Fruit fly (Drosophila melanogaster) whole organism, embryonic: ENCODE data around the gene eEF1delta.

Experiments
- CG10366 ChIP-seq: fragments of 200-800 bp; sonication (Bioruptor generic); IDR thresholded peaks from 2 replicates; pipeline ENCODE4 v1.3.6; 2022; ENCODE audit warnings: missing biosample characterization, missing genetic modification characterization
- CG10462 ChIP-seq: fragments of 200-800 bp; sonication (Bioruptor generic); optimal IDR thresholded peaks from 2 replicates; lab custom pipeline; 2016; ENCODE audit warnings: missing biosample characterization, missing genetic modification characterization
- CG12299 ChIP-seq: fragments of 200-800 bp; sonication (Bioruptor generic); optimal IDR thresholded peaks from 2 replicates; lab custom pipeline; 2018; ENCODE audit warnings: missing biosample characterization, mild to moderate bottlenecking, missing genetic modification characterization
- CG12391 ChIP-seq: fragments of 200-800 bp; sonication (Bioruptor generic); optimal IDR thresholded peaks from 3 replicates; lab custom pipeline; 2018; ENCODE audit warnings: missing biosample characterization, mild to moderate bottlenecking, missing genetic modification characterization, moderate library complexity
- CG12659 ChIP-seq: fragments of 200-800 bp; sonication (Bioruptor generic); optimal IDR thresholded peaks from 3 replicates; lab custom pipeline; 2017; ENCODE audit warnings: mild to moderate bottlenecking, missing biosample characterization, missing genetic modification reagents, missing genetic modification characterization
- CG13424 ChIP-seq: fragments of 200-800 bp; sonication (Bioruptor generic); optimal IDR thresholded peaks from 2 replicates; lab custom pipeline; 2019; ENCODE audit warnings: missing biosample characterization, mild to moderate bottlenecking, missing genetic modification characterization, moderate library complexity
- CG13775 ChIP-seq: fragments of 200-800 bp; sonication (Bioruptor generic); optimal IDR thresholded peaks from 3 replicates; lab custom pipeline; 2017; ENCODE audit warnings: missing biosample characterization, mild to moderate bottlenecking, missing genetic modification characterization
- CG1603 ChIP-seq: fragments of 200-800 bp; sonication (Bioruptor generic); optimal IDR thresholded peaks from 2 replicates; lab custom pipeline; 2019; ENCODE audit warnings: missing biosample characterization, mild to moderate bottlenecking, missing genetic modification characterization, moderate library complexity
- CG17568 ChIP-seq: fragments of 200-800 bp; sonication (Bioruptor generic); optimal IDR thresholded peaks from 2 replicates; lab custom pipeline; 2018; ENCODE audit warnings: missing biosample characterization, mild to moderate bottlenecking, missing genetic modification characterization, moderate library complexity
- CG18476 ChIP-seq: fragments of 200-800 bp; sonication (Bioruptor generic); optimal IDR thresholded peaks from 2 replicates; lab custom pipeline; 2016; ENCODE audit warnings: missing biosample characterization, mild to moderate bottlenecking, missing genetic modification characterization
- CG2120 ChIP-seq: fragments of 200-800 bp; sonication (Bioruptor generic); optimal IDR thresholded peaks from 3 replicates; lab custom pipeline; 2016; ENCODE audit warnings: missing biosample characterization, missing genetic modification characterization
- CG2889 ChIP-seq: fragments of 200-800 bp; sonication (Bioruptor generic); IDR thresholded peaks from 3 replicates; pipeline ENCODE4 v1.3.6; 2022; ENCODE audit warnings: missing biosample characterization, missing genetic modification characterization
- CG3163 ChIP-seq: fragments of 200-800 bp; sonication (Bioruptor generic); optimal IDR thresholded peaks from 3 replicates; lab custom pipeline; 2016; ENCODE audit warnings: missing biosample characterization, missing genetic modification characterization
- CG4282 ChIP-seq: fragments of 200-800 bp; sonication (Bioruptor generic); optimal IDR thresholded peaks from 2 replicates; lab custom pipeline; 2016; ENCODE audit warnings: missing biosample characterization, missing genetic modification characterization
- CG4730 ChIP-seq: fragments of 200-800 bp; sonication (Bioruptor generic); IDR thresholded peaks from 2 replicates; pipeline ENCODE4 v1.3.6; 2022; ENCODE audit warnings: missing biosample characterization, missing genetic modification characterization
- CG6175 ChIP-seq: fragments of 200-800 bp; sonication (Bioruptor generic); IDR thresholded peaks from 3 replicates; pipeline ENCODE4 v1.3.6; 2022; ENCODE audit warnings: missing biosample characterization, missing genetic modification characterization
- CG6654 ChIP-seq: fragments of 200-800 bp; sonication (Bioruptor generic); optimal IDR thresholded peaks from 2 replicates; lab custom pipeline; 2017; ENCODE audit warnings: missing biosample characterization, mild to moderate bottlenecking, missing genetic modification characterization
- CG6813 ChIP-seq: fragments of 200-800 bp; sonication (Bioruptor generic); optimal IDR thresholded peaks from 2 replicates; lab custom pipeline; 2017; ENCODE audit warnings: missing biosample characterization, missing genetic modification characterization, mild to moderate bottlenecking, moderate library complexity, missing genetic modification reagents
- CG8089 ChIP-seq: fragments of 200-800 bp; sonication (Bioruptor generic); optimal IDR thresholded peaks from 3 replicates; lab custom pipeline; 2016; ENCODE audit warnings: missing biosample characterization, missing genetic modification characterization
- Dll ChIP-seq: fragments of 200-800 bp; sonication (Bioruptor generic); IDR thresholded peaks from 4 replicates; pipeline ENCODE4 v1.3.6; 2022; ENCODE audit warnings: missing biosample characterization, missing genetic modification characterization; ENCODE audit not compliant: partially characterized antibody
- Dref ChIP-seq: fragments of 200-800 bp; sonication (Bioruptor generic); IDR thresholded peaks from 2 replicates; pipeline ENCODE4 v1.3.6; 2022; ENCODE audit warnings: missing biosample characterization, missing genetic modification characterization
- Elba2 ChIP-seq: fragments of 200-800 bp; sonication (Bioruptor generic); optimal IDR thresholded peaks from 3 replicates; lab custom pipeline; 2016; ENCODE audit warnings: missing biosample characterization, missing genetic modification characterization
- HLH4C ChIP-seq: fragments of 200-800 bp; sonication (Bioruptor generic); IDR thresholded peaks from 3 replicates; pipeline ENCODE4 v1.3.6; 2022; ENCODE audit warnings: missing biosample characterization, missing genetic modification characterization; ENCODE audit not compliant: partially characterized antibody
- HmgZ ChIP-seq: fragments of 200-800 bp; sonication (Bioruptor generic); optimal IDR thresholded peaks from 2 replicates; lab custom pipeline; 2018; ENCODE audit warnings: missing biosample characterization, mild to moderate bottlenecking, missing genetic modification characterization
- Hmx ChIP-seq: fragments of 200-800 bp; sonication (Bioruptor generic); optimal IDR thresholded peaks from 2 replicates; lab custom pipeline; 2016; ENCODE audit warnings: missing biosample characterization, missing genetic modification characterization
- Hsf ChIP-seq: fragments of 200-800 bp; sonication (Bioruptor generic); optimal IDR thresholded peaks from 3 replicates; lab custom pipeline; 2016; ENCODE audit warnings: missing biosample characterization, missing genetic modification characterization
- MBD-R2 ChIP-seq: fragments of 200-800 bp; sonication (Bioruptor generic); IDR thresholded peaks from 2 replicates; pipeline ENCODE4 v1.3.6; 2022; ENCODE audit warnings: missing biosample characterization, missing genetic modification characterization
- NC2β ChIP-seq: fragments of 200-800 bp; sonication (Bioruptor generic); optimal IDR thresholded peaks from 2 replicates; lab custom pipeline; 2016; ENCODE audit warnings: missing biosample characterization, missing genetic modification characterization
- PHDP ChIP-seq: fragments of 200-800 bp; sonication (Bioruptor generic); optimal IDR thresholded peaks from 3 replicates; lab custom pipeline; 2018; ENCODE audit warnings: missing biosample characterization, mild to moderate bottlenecking, missing genetic modification characterization, moderate library complexity
- Six4 ChIP-seq: fragments of 200-800 bp; sonication (Bioruptor generic); optimal IDR thresholded peaks from 2 replicates; lab custom pipeline; 2016; ENCODE audit warnings: missing biosample characterization, missing genetic modification characterization
- Sry-δ ChIP-seq: fragments of 200-800 bp; sonication (Bioruptor generic); optimal IDR thresholded peaks from 2 replicates; lab custom pipeline; 2016; ENCODE audit warnings: missing biosample characterization, missing genetic modification characterization
- YL-1 ChIP-seq: fragments of 200-800 bp; sonication (Bioruptor generic); optimal IDR thresholded peaks from 3 replicates; lab custom pipeline; 2017; ENCODE audit warnings: missing biosample characterization, mild to moderate bottlenecking, missing genetic modification characterization
- amos ChIP-seq: fragments of 200-800 bp; sonication (Bioruptor generic); IDR thresholded peaks from 2 replicates; pipeline ENCODE4 v1.3.6; 2022; ENCODE audit warnings: missing biosample characterization, missing genetic modification characterization; ENCODE audit not compliant: partially characterized antibody
- az2 ChIP-seq: fragments of 200-800 bp; sonication (Bioruptor generic); optimal IDR thresholded peaks from 3 replicates; lab custom pipeline; 2016; ENCODE audit warnings: missing biosample characterization, missing genetic modification characterization
- bbx ChIP-seq: fragments of 200-800 bp; sonication (Bioruptor generic); IDR thresholded peaks from 2 replicates; pipeline ENCODE4 v1.3.6; 2022; ENCODE audit warnings: missing biosample characterization, missing genetic modification characterization; ENCODE audit not compliant: partially characterized antibody
- cato ChIP-seq: fragments of 200-800 bp; sonication (Bioruptor generic); optimal IDR thresholded peaks from 2 replicates; lab custom pipeline; 2016; ENCODE audit warnings: missing biosample characterization, missing genetic modification characterization, borderline replicate concordance
- corto ChIP-seq: fragments of 200-800 bp; sonication (Bioruptor generic); optimal IDR thresholded peaks from 2 replicates; lab custom pipeline; 2016; ENCODE audit warnings: missing biosample characterization, mild to moderate bottlenecking, missing genetic modification characterization, moderate library complexity
- fd3F ChIP-seq: fragments of 200-800 bp; sonication (Bioruptor generic); optimal IDR thresholded peaks from 2 replicates; lab custom pipeline; 2018; ENCODE audit warnings: missing biosample characterization, mild to moderate bottlenecking, missing genetic modification characterization, moderate library complexity
- gsb-n ChIP-seq: fragments of 200-800 bp; sonication (Bioruptor generic); optimal IDR thresholded peaks from 3 replicates; lab custom pipeline; 2018; ENCODE audit warnings: missing biosample characterization, mild to moderate bottlenecking, missing genetic modification characterization
- lab ChIP-seq: fragments of 200-800 bp; sonication (Bioruptor generic); optimal IDR thresholded peaks from 3 replicates; lab custom pipeline; 2017; ENCODE audit warnings: missing biosample characterization, missing genetic modification characterization, mild to moderate bottlenecking, moderate library complexity, missing genetic modification reagents
- lola ChIP-seq, 3 experiments: fragments of >200 bp in 2 of 3; fragments of 200-800 bp in 1 of 3; sonication (Bioruptor generic) in 1 of 3; optimal IDR thresholded peaks; 2 replicates each; lab custom pipeline; 2017 to 2019; ENCODE audit warnings: missing biosample characterization in 3 of 3, missing genetic modification characterization in 3 of 3, mild to moderate bottlenecking in 1 of 3, moderate library complexity in 1 of 3
- prd ChIP-seq, 3 experiments: fragments of >200 bp in 2 of 3; fragments of 200-800 bp in 1 of 3; sonication (Bioruptor generic) in 1 of 3; optimal IDR thresholded peaks in 2 of 3; IDR thresholded peaks in 1 of 3; 2 replicates in 2 of 3; 3 replicates in 1 of 3; pipeline versions ENCODE4 v1.3.6 to Lab custom; 2017 to 2022; ENCODE audit warnings: missing biosample characterization in 1 of 3, missing genetic modification characterization in 1 of 3
- pzg ChIP-seq: fragments of 200-800 bp; sonication (Bioruptor generic); optimal IDR thresholded peaks from 3 replicates; lab custom pipeline; 2018; ENCODE audit warnings: missing biosample characterization, mild to moderate bottlenecking, missing genetic modification characterization, moderate library complexity
- slp2 ChIP-seq: fragments of 200-800 bp; sonication (Bioruptor generic); optimal IDR thresholded peaks from 2 replicates; lab custom pipeline; 2016; ENCODE audit warnings: missing biosample characterization, missing genetic modification characterization
- sna ChIP-seq: fragments of 200-800 bp; sonication (Bioruptor generic); IDR thresholded peaks from 2 replicates; pipeline ENCODE4 v1.3.6; 2022; ENCODE audit warnings: missing biosample characterization, missing genetic modification characterization; ENCODE audit not compliant: partially characterized antibody
- stwl ChIP-seq: fragments of 200-800 bp; sonication (Bioruptor generic); optimal IDR thresholded peaks from 3 replicates; lab custom pipeline; 2018; ENCODE audit warnings: missing biosample characterization, mild to moderate bottlenecking, missing genetic modification characterization, moderate library complexity
- trem ChIP-seq: fragments of 200-800 bp; optimal IDR thresholded peaks from 3 replicates; lab custom pipeline; 2019; ENCODE audit warnings: missing biosample characterization, mild to moderate bottlenecking, missing genetic modification characterization, moderate library complexity
- unc-4 ChIP-seq: fragments of 200-800 bp; sonication (Bioruptor generic); IDR thresholded peaks from 2 replicates; pipeline ENCODE4 v1.3.6; 2022; ENCODE audit warnings: missing biosample characterization, missing genetic modification characterization; ENCODE audit not compliant: partially characterized antibody
- usp ChIP-seq: fragments of >200 bp; optimal IDR thresholded peaks from 2 replicates; lab custom pipeline; 2017; ENCODE audit warnings: missing biosample characterization, missing genetic modification characterization

Gene eEF1delta

DNA sequence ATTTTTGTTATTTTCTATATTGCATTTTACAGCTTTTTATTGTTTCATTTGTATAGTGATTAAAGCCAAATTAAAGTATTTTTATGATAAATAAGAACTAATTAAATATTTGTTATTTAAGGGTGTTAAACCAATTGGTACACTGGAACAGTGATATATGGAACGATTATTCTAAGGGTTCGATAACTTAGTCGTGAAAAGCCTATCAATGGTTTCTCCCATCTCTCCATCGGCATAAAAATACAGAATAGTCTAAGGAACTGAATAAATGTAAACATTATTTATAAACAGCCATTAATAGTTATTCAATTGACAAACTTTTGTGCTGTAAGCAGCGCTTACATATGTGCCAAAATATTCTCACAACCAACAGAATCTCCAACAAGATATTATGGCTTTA is 32.8 kb downstream of the eEF1delta start, which contains the start of gene Mob3 (continued):
- TF ChIP-seq CG6654 (no peak), NC2β (no peak), prd (optimal IDR thresholded peaks at IDR 0.05; lab: Kevin White, UChicago) (no peak), prd (GFP tag; IDR thresholded peaks at IDR 0.05; lab: Robert Waterston, UW) (no peak), CG13775 (no peak), cato (GFP tag; lab: Kevin White, UChicago) (no peak), az2 (no peak), CG6813 (GFP tag; lab: Kevin White, UChicago) (no peak), lab (GFP tag; lab: Kevin White, UChicago) (no peak), Dref (GFP tag; lab: Robert Waterston, UW) (peak; percentile 70), Hsf (GFP tag; lab: Kevin White, UChicago) (no peak), Hmx (GFP tag; lab: Kevin White, UChicago) (no peak), CG12299 (tag; lab: Kevin White, UChicago) (no peak), stwl (tag; lab: Kevin White, UChicago) (peak; percentile 30), PHDP (no peak), usp (GFP tag; lab: Kevin White, UChicago) (no peak), MBD-R2 (GFP tag; lab: Robert Waterston, UW) (peak; percentile 68), CG1603 (tag; lab: Kevin White, UChicago) (peak; percentile 82), corto (GFP tag; lab: Kevin White, UChicago) (no peak), CG2120 (no peak), Dll (GFP tag; lab: Robert Waterston, UW) (peak; percentile 55; the same call in 1 of the 4 replicates), slp2 (no peak), lola (GFP tag; optimal IDR thresholded peaks at IDR 0.05; lab: Kevin White, UChicago) (no peak), CG10462 (no peak), CG12659 (GFP tag; lab: Kevin White, UChicago) (peak; percentile 31), gsb-n (tag; lab: Kevin White, UChicago) (no peak), amos (GFP tag; lab: Robert Waterston, UW) (peak; percentile 52; the same call in 1 of the 2 replicates), CG4282 (GFP tag; lab: Kevin White, UChicago) (no peak), pzg (peak; percentile 37), Six4 (GFP tag; lab: Kevin White, UChicago) (no peak), CG3163 (no peak), CG17568 (GFP tag; lab: Kevin White, UChicago) (peak; percentile 33), CG4730 (no peak), CG18476 (GFP tag; lab: Kevin White, UChicago) (no peak), fd3F (GFP tag; lab: Kevin White, UChicago) (no peak), HLH4C (no peak), sna (0 out of 2 replicates have a peak, but pooled peaks have one; percentile 24), CG10366 (GFP tag; lab: Robert Waterston, UW) (no peak), HmgZ (tag; lab: Kevin White, UChicago) (no peak), unc-4 (GFP tag; lab: Robert Waterston, UW) (peak; percentile 35; the same call in 1 of the 2 replicates), Elba2 (peak; percentile 27), CG6175 (GFP tag; lab: Robert Waterston, UW) (no peak), bbx (GFP tag; lab: Robert Waterston, UW) (peak; percentile 34; the same call in 1 of the 2 replicates), CG2889 (GFP tag; lab: Robert Waterston, UW) (no peak), YL-1 (peak; percentile 53), trem (tag; lab: Kevin White, UChicago) (peak; percentile 23), CG13424 (tag; lab: Kevin White, UChicago) (no peak), CG12391 (tag; lab: Kevin White, UChicago) (no peak), CG8089 (GFP tag; lab: Kevin White, UChicago) (no peak), Sry-δ (GFP tag; lab: Kevin White, UChicago) (peak; percentile 63)
